Worm (Caenorhabditis elegans): Measurements from ENCODE around the gene oatr-1.

Gene oatr-1

DNA sequence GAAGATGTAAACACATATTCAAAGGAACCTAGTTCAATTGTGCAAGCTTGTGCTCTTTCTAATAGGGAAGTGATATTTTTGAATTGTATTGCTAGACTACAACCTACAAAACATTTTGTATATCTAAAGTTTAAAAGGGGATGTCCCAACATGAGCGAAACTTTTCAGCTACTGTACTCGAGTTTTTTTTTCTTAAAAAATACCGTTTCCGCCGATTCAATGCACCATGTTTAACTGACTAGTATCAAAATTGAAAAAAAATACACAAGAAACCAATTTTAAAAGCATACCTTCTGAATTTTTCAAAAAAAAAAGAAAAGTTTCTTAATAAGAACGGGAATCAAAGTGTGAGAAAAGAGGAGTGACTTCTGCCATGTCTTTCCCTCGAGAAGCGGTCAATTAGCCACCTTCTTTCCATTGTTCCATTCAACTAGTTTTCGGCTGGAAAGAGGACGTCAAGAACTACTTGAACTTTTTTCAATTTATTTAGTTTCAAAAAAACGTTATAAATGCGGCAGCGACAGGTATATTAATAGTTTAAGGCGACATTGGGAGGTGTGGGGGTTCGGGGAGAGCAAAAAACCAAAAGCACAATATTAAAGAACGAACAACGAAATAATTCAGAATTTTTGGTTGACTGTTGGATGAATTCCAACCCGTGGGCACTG, 19.5 kb upstream of the oatr-1 start, which contains the start of gene nas-4 (continued):
- TF ChIP-seq fkh-3 (tag; optimal IDR thresholded peaks at IDR 0.05) (peak; percentile 22), hmg-1.2 (GFP tag; IDR thresholded peaks at IDR 0.05) (no peak; the same call in 1 of the 2 replicates), chd-7 (tag; optimal IDR thresholded peaks at IDR 0.05) (no peak), ztf-3 (GFP tag; optimal IDR thresholded peaks at IDR 0.05) (no peak), egl-44 (GFP tag; IDR thresholded peaks at IDR 0.05) (0 out of 2 replicates have a peak, but pooled peaks have one; percentile 18), F33H1.4 (GFP tag; IDR thresholded peaks at IDR 0.05) (no peak), snpc-1.1 (tag; optimal IDR thresholded peaks at IDR 0.05; ENCODE audit: insufficient read depth) (no peak), snpc-3.4 (tag; optimal IDR thresholded peaks at IDR 0.05) (no peak), hsf-1 (GFP tag; IDR thresholded peaks at IDR 0.05) (no peak), madf-10 (tag; optimal IDR thresholded peaks at IDR 0.05) (no peak), F23B12.7 (tag; optimal IDR thresholded peaks at IDR 0.05; ENCODE audit: insufficient read depth) (no peak), Y79H2A.3 (GFP tag; conservative IDR thresholded peaks at IDR 0.05) (no peak), hmg-20 (GFP tag; IDR thresholded peaks at IDR 0.05) (no peak), tlf-1 (GFP tag; optimal IDR thresholded peaks at IDR 0.05) (peak; percentile 24), F37B4.10 (GFP tag; IDR thresholded peaks at IDR 0.05) (no peak), die-1 (tag; optimal IDR thresholded peaks at IDR 0.05) (no peak), tbx-9 (tag; optimal IDR thresholded peaks at IDR 0.05; ENCODE audit: borderline replicate concordance) (no peak), rec-8 (tag; optimal IDR thresholded peaks at IDR 0.05) (no peak), ztf-25 (GFP tag; IDR thresholded peaks at IDR 0.05) (no peak), F22D6.2 (tag; optimal IDR thresholded peaks at IDR 0.05) (no peak), B0035.1 (tag; optimal IDR thresholded peaks at IDR 0.05) (peak; percentile 75), aptf-2 (GFP tag; conservative IDR thresholded peaks at IDR 0.05) (no peak), egrh-3 (GFP tag; IDR thresholded peaks at IDR 0.05) (no peak), F49E8.2 (tag; optimal IDR thresholded peaks at IDR 0.05; ENCODE audit: insufficient read depth) (no peak), C06A6.2 (GFP tag; conservative IDR thresholded peaks at IDR 0.05) (no peak; the same call in 1 of the 2 replicates), bed-2 (GFP tag; IDR thresholded peaks at IDR 0.05) (no peak)

DNA sequence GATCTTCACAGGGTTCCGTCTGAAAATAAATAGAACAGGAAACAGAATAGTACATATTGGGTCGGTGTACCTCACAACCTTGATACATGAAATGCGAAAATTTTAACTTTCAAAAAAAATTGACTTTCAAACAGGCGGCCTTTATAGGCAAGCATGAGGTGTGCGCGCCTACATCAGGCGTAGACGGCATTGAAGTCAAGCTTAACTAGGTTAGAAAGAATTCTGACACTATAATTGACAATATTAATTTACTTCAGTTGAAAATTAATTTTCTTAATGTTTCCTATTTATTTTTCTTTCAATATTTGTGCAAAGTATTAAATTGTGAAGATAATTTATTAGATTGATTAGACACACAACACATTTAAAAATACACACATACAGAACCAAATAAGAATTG, 15.9 kb upstream of the oatr-1 start, which contains the start of gene C05D11.5:
Gene C05D11.5, minus strand, starts transcription at position 101 of the 400 bp plus-strand sequence.
- TF ChIP-seq madf-6 (GFP tag; IDR thresholded peaks at IDR 0.05) (no peak), attf-3 (GFP tag; conservative IDR thresholded peaks at IDR 0.05) (no peak), Y79H2A.3 (GFP tag; conservative IDR thresholded peaks at IDR 0.05) (no peak), pha-4 (tag; optimal IDR thresholded peaks at IDR 0.05) (no peak), attf-6 (GFP tag; IDR thresholded peaks at IDR 0.05) (no peak), zim-3 (tag; optimal IDR thresholded peaks at IDR 0.05) (no peak), ztf-26 (tag; optimal IDR thresholded peaks at IDR 0.05) (no peak), ztf-28 (GFP tag; IDR thresholded peaks at IDR 0.05) (no peak), unc-130 (GFP tag; optimal IDR thresholded peaks at IDR 0.05) (no peak), rec-8 (tag; optimal IDR thresholded peaks at IDR 0.05) (no peak)

DNA sequence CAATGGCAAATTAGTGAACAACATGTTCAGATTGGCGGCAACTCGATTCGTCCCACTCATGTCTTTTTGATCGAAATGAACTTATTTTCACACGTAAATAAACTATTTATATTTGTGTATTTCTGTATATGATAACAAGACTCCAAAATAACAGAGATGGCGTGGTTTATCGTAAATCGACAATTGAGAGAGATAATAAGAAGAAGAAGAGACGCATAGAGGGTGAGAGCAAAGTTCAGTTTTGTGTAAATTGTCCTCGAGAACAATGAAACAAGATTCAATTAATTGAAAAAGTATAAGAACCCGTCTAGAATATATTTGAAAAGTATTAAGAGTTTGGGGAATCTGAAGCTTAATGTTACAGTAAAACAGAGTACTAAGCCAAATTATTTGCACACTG, 15.4 kb upstream of the oatr-1 start:
- TF ChIP-seq tbx-9 (tag; optimal IDR thresholded peaks at IDR 0.05; ENCODE audit: borderline replicate concordance) (no peak), T07F8.4 (tag; optimal IDR thresholded peaks at IDR 0.05) (no peak), B0019.2 (GFP tag; conservative IDR thresholded peaks at IDR 0.05) (no peak), nhr-80 (tag; optimal IDR thresholded peaks at IDR 0.05) (peak; percentile 3)
